Worm (Caenorhabditis elegans) whole organism, L3 larva: ENCODE results near the gene W05E10.2.

Source experiments
- R02D3.7 ChIP-seq: fragments of 150-350 bp; optimal IDR thresholded peaks from 2 replicates; lab custom pipeline; 2014; ENCODE audit warnings: missing biosample characterization, missing genetic modification characterization
- ceh-82 ChIP-seq: fragments of 150-350 bp; optimal IDR thresholded peaks from 2 replicates; lab custom pipeline; 2014; ENCODE audit warnings: missing biosample characterization, missing genetic modification characterization
- ceh-9 ChIP-seq: sonication (generic microtip); optimal IDR thresholded peaks from 2 replicates; lab custom pipeline; 2018; ENCODE audit warnings: missing biosample characterization, missing genetic modification characterization
- egl-27 ChIP-seq: sonication (generic microtip); optimal IDR thresholded peaks from 4 replicates; lab custom pipeline; 2017; ENCODE audit warnings: missing biosample characterization, missing genetic modification reagents, missing genetic modification characterization
- elt-1 ChIP-seq: fragments of 150-350 bp; optimal IDR thresholded peaks from 2 replicates; lab custom pipeline; 2014; ENCODE audit warnings: missing biosample characterization, missing genetic modification characterization
- elt-2 ChIP-seq: sonication (generic microtip); optimal IDR thresholded peaks from 2 replicates; lab custom pipeline; 2016; ENCODE audit warnings: missing genetic modification reagents, mild to moderate bottlenecking, missing genetic modification characterization, missing compliant biosample characterization
- fkh-10 ChIP-seq: sonication (generic microtip); optimal IDR thresholded peaks from 2 replicates; lab custom pipeline; 2017; ENCODE audit warnings: missing biosample characterization, missing genetic modification reagents, missing genetic modification characterization
- fkh-2 ChIP-seq: fragments of 150-350 bp; optimal IDR thresholded peaks from 2 replicates; lab custom pipeline; 2014; ENCODE audit warnings: missing biosample characterization, missing genetic modification reagents, missing genetic modification characterization
- fos-1 ChIP-seq: fragments of 150-350 bp; optimal IDR thresholded peaks from 2 replicates; lab custom pipeline; 2014; ENCODE audit warnings: missing biosample characterization, missing genetic modification characterization
- hmg-11 ChIP-seq: sonication (generic microtip); optimal IDR thresholded peaks from 2 replicates; lab custom pipeline; 2016; ENCODE audit warnings: missing genetic modification characterization, missing compliant biosample characterization
- jun-1 ChIP-seq: fragments of 150-350 bp; optimal IDR thresholded peaks from 2 replicates; lab custom pipeline; 2014; ENCODE audit warnings: missing biosample characterization, missing genetic modification reagents, missing genetic modification characterization
- lin-39 ChIP-seq: fragments of 150-350 bp; optimal IDR thresholded peaks from 2 replicates; lab custom pipeline; 2018; ENCODE audit warnings: missing biosample characterization, missing genetic modification reagents, missing genetic modification characterization
- lsy-12 ChIP-seq: sonication (generic microtip); optimal IDR thresholded peaks from 2 replicates; lab custom pipeline; 2016; ENCODE audit warnings: mild to moderate bottlenecking, missing genetic modification characterization, missing compliant biosample characterization
- mdl-1 ChIP-seq: fragments of 150-350 bp; optimal IDR thresholded peaks from 2 replicates; lab custom pipeline; 2014; ENCODE audit warnings: missing biosample characterization, missing genetic modification characterization
- mml-1 ChIP-seq: fragments of 150-350 bp; sonication (generic microtip); optimal IDR thresholded peaks from 3 replicates; lab custom pipeline; 2014; ENCODE audit warnings: missing biosample characterization, missing genetic modification characterization
- nfya-1 ChIP-seq: sonication (generic microtip); optimal IDR thresholded peaks from 2 replicates; lab custom pipeline; 2017; ENCODE audit warnings: missing genetic modification characterization, mild to moderate bottlenecking, missing compliant biosample characterization, antibody characterized with exemption, moderate library complexity; ENCODE audit not compliant: insufficient read depth
- nhr-23 ChIP-seq: fragments of 150-350 bp; optimal IDR thresholded peaks from 2 replicates; lab custom pipeline; 2014; ENCODE audit warnings: missing biosample characterization, missing genetic modification reagents, missing genetic modification characterization
- nhr-237 ChIP-seq: fragments of 150-350 bp; optimal IDR thresholded peaks from 2 replicates; lab custom pipeline; 2014; ENCODE audit warnings: missing biosample characterization, missing genetic modification characterization
- nhr-25 ChIP-seq: sonication (generic microtip); optimal IDR thresholded peaks from 2 replicates; lab custom pipeline; 2017; ENCODE audit warnings: missing biosample characterization, missing genetic modification characterization
- nhr-43 ChIP-seq: sonication (generic microtip); optimal IDR thresholded peaks from 2 replicates; lab custom pipeline; 2016; ENCODE audit warnings: mild to moderate bottlenecking, missing genetic modification characterization, missing compliant biosample characterization; ENCODE audit not compliant: poor library complexity, severe bottlenecking
- nhr-67 ChIP-seq: fragments of 150-350 bp; optimal IDR thresholded peaks from 2 replicates; lab custom pipeline; 2014; ENCODE audit warnings: missing biosample characterization, missing genetic modification characterization
- pqm-1 ChIP-seq: fragments of 150-350 bp; optimal IDR thresholded peaks from 2 replicates; lab custom pipeline; 2017; ENCODE audit warnings: missing biosample characterization, missing genetic modification characterization, inconsistent platforms
- sea-2 ChIP-seq: fragments of 150-350 bp; sonication (generic microtip); optimal IDR thresholded peaks from 4 replicates; lab custom pipeline; 2014; ENCODE audit warnings: missing biosample characterization, missing genetic modification reagents, missing genetic modification characterization
- skn-1 ChIP-seq: fragments of 150-350 bp; optimal IDR thresholded peaks from 2 replicates; lab custom pipeline; 2014; ENCODE audit warnings: missing biosample characterization, missing genetic modification characterization
- tbx-2 ChIP-seq: sonication (generic microtip); optimal IDR thresholded peaks from 2 replicates; lab custom pipeline; 2016; ENCODE audit warnings: mild to moderate bottlenecking, missing genetic modification characterization, missing compliant biosample characterization
- unc-39 ChIP-seq: sonication (generic microtip); optimal IDR thresholded peaks from 4 replicates; lab custom pipeline; 2017; ENCODE audit warnings: missing biosample characterization, missing genetic modification characterization
- unc-62 ChIP-seq: fragments of 150-350 bp; sonication (generic microtip); optimal IDR thresholded peaks from 4 replicates; lab custom pipeline; 2014; ENCODE audit warnings: missing biosample characterization, missing genetic modification reagents, missing genetic modification characterization
- zag-1 ChIP-seq: fragments of 150-350 bp; optimal IDR thresholded peaks from 2 replicates; lab custom pipeline; 2014; ENCODE audit warnings: missing biosample characterization, missing genetic modification characterization
- ztf-11 ChIP-seq: fragments of 150-350 bp; optimal IDR thresholded peaks from 2 replicates; lab custom pipeline; 2014; ENCODE audit warnings: missing biosample characterization, missing genetic modification characterization

Gene W05E10.2

DNA sequence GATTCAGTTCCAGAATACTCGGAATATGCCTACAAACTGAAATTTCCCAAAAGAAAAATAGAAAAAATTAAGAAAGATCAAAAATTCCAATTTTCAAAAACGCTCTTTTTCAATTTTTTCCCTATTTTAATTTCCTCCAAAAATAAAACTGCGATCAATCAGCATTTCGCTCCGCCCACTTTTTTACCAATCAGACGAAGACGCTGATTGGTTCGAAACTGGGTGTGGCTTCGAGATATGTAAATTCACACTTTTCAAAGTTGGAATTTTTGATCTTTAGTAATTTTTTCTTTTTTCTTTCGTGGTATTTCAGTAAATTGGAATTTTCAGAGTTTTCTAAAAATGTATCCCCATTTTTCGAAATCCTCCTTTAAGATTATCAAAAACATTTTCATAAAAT is 9.9 kb upstream of the W05E10.2 start:
- TF ChIP-seq unc-39 (tag; lab: Kevin White, UChicago) = no peak
- TF ChIP-seq nhr-43 = no peak
- peak; percentile 90 for TF ChIP-seq nfya-1 (tag; lab: Kevin White, UChicago)
- no peak for TF ChIP-seq sea-2
- no peak for TF ChIP-seq nhr-237 (tag; lab: Kevin White, UChicago)
- TF ChIP-seq tbx-2 (tag; lab: Kevin White, UChicago) = no peak
- no peak for TF ChIP-seq mml-1 (tag; lab: Kevin White, UChicago)
- no peak for TF ChIP-seq ztf-11 (tag; lab: Kevin White, UChicago)
- TF ChIP-seq, all 47 proteins: peak for 1

DNA sequence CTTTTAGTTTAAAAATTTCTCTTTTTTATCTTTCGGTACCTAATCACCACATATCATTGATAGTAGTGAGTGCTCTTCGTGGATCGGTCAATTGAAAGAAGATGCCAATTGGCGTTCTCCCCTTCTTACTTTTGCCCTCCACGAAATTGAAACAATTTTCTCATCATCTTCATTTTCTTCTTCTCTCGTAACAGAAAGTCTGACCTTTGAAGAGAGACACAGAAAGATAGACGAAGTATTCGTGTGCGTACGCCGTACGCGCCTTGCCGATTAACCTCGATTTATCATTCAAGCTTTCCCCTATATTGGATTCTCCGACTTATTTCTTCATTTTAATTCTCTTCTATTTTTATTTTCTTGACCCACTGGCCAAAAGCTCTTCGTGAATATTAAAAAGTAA is 9.5 kb upstream of the W05E10.2 start:
- TF ChIP-seq ceh-82 (tag; lab: Kevin White, UChicago) = no peak
- TF ChIP-seq hmg-11 (tag; lab: Kevin White, UChicago) = peak; percentile 6
- TF ChIP-seq nfya-1 (tag; lab: Kevin White, UChicago) = peak; percentile 0
- TF ChIP-seq nhr-23 = peak; percentile 67
- peak; percentile 8 for TF ChIP-seq lin-39 (tag; lab: Kevin White, UChicago)
- TF ChIP-seq nhr-25 (tag; lab: Kevin White, UChicago) = peak; percentile 22

- TF ChIP-seq nhr-23 = peak; percentile 38
- peak; percentile 51 for TF ChIP-seq nhr-43
- no peak for TF ChIP-seq unc-62
- TF ChIP-seq nhr-25 (tag; lab: Kevin White, UChicago) = peak; percentile 30
- TF ChIP-seq unc-39 (tag; lab: Kevin White, UChicago) = no peak
- no peak for TF ChIP-seq jun-1
Observed at ce11 chrV:11680519-11681203, 6.3 kb upstream of the W05E10.2 start.

ce11 chrV:11682858-11683257 is 4.1 kb upstream of the W05E10.2 start:
- TF ChIP-seq egl-27 (tag; lab: Kevin White, UChicago) (no peak), nhr-43 (peak; percentile 2), tbx-2 (tag; lab: Kevin White, UChicago) (no peak), nhr-67 (tag; lab: Kevin White, UChicago) (no peak), mdl-1 (tag; lab: Kevin White, UChicago) (no peak), skn-1 (no peak), nhr-23 (peak; percentile 26), fkh-10 (no peak), ceh-9 (no peak), unc-62 (no peak)

DNA sequence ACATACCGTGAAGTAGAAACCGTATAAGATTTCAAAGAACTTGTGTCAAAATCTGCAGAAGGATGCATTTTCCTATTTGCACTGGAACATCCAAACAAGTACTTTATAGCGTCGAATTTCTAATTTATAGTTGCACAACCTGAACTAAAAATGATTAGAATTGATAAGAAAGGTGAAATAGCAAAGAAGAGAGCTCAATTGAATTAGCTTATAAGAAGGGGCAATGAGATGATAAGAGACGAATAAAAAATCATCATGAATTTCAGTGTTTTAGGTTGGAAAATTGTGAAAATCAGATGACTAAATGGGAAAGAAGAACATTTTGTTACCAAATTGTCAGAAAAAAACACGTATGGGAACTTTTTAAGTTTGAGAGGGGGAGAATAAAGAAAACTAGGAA is 4.6 kb downstream of the W05E10.2 start, which contains the start of gene W05E10.1:
W05E10.1 (minus strand) TSS at position 139 of the 400 bp plus-strand sequence.
- TF ChIP-seq fos-1 (no peak), pqm-1 (peak; percentile 52), elt-2 (tag; lab: Kevin White, UChicago) (peak; percentile 69)

ce11 chrV:11695597-11695996 is 8.6 kb downstream of the W05E10.2 start, which contains the start of gene W05E10.5:
Gene W05E10.5 (minus strand): TSS chrV:11695697.
- TF ChIP-seq sea-2 = no peak
- no peak for TF ChIP-seq lin-39 (tag; lab: Kevin White, UChicago)
- no peak for TF ChIP-seq lsy-12 (tag; lab: Kevin White, UChicago)
- no peak for TF ChIP-seq nhr-23
- TF ChIP-seq nhr-67 (tag; lab: Kevin White, UChicago) = no peak
- TF ChIP-seq fkh-2 (tag; lab: Kevin White, UChicago) = no peak
- no peak for TF ChIP-seq elt-1 (tag; lab: Kevin White, UChicago)
- TF ChIP-seq zag-1 = no peak
- TF ChIP-seq fkh-10 = no peak
- no peak for TF ChIP-seq R02D3.7

- TF ChIP-seq fkh-10 (peak; percentile 84), mdl-1 (tag; lab: Kevin White, UChicago) (no peak)
Observed at ce11 chrV:11697482-11697881, 10.5 kb downstream of the W05E10.2 start.
